Fruit fly (Drosophila melanogaster) whole organism, prepupa: Measurements from ENCODE around the gene CG4362.
A peak's percentile ranks its signal among the peaks of the same experiment; 100 is the strongest.

Source experiments
- CG10631 ChIP-seq: fragments of 200-800 bp; sonication (Bioruptor generic); optimal IDR thresholded peaks from 2 replicates; lab custom pipeline; 2016; ENCODE audit warnings: missing biosample characterization, missing genetic modification characterization
- CG11294 ChIP-seq: fragments of 200-800 bp; sonication (Bioruptor generic); IDR thresholded peaks from 2 replicates; pipeline ENCODE4 v1.3.6; 2022; ENCODE audit warnings: missing biosample characterization, missing genetic modification characterization
- CG11762 ChIP-seq: fragments of 200-800 bp; sonication (Bioruptor generic); optimal IDR thresholded peaks from 3 replicates; lab custom pipeline; 2016; ENCODE audit warnings: missing biosample characterization, missing genetic modification characterization; ENCODE audit not compliant: insufficient read depth
- CG1621 ChIP-seq: fragments of 200-800 bp; sonication (Bioruptor generic); optimal IDR thresholded peaks from 3 replicates; lab custom pipeline; 2018; ENCODE audit warnings: missing biosample characterization, mild to moderate bottlenecking, missing genetic modification characterization
- CG16779 ChIP-seq: fragments of 200-800 bp; sonication (Bioruptor generic); optimal IDR thresholded peaks from 3 replicates; lab custom pipeline; 2017; ENCODE audit warnings: missing biosample characterization, mild to moderate bottlenecking, missing genetic modification characterization
- CG3032 ChIP-seq: fragments of 200-800 bp; optimal IDR thresholded peaks from 2 replicates; lab custom pipeline; 2019; ENCODE audit warnings: missing biosample characterization, mild to moderate bottlenecking, missing genetic modification characterization, moderate library complexity
- CG31627 ChIP-seq: fragments of 200-800 bp; sonication (Bioruptor generic); optimal IDR thresholded peaks from 3 replicates; lab custom pipeline; 2016; ENCODE audit warnings: missing biosample characterization, missing genetic modification characterization
- CG4318 ChIP-seq: fragments of 200-800 bp; sonication (Bioruptor generic); optimal IDR thresholded peaks from 3 replicates; lab custom pipeline; 2017; ENCODE audit warnings: missing biosample characterization, mild to moderate bottlenecking, missing genetic modification characterization
- CG7368 ChIP-seq: fragments of 200-800 bp; sonication (Bioruptor generic); optimal IDR thresholded peaks from 3 replicates; lab custom pipeline; 2016; ENCODE audit warnings: missing biosample characterization, missing genetic modification characterization
- CG8632 ChIP-seq: fragments of 200-800 bp; sonication (Bioruptor generic); optimal IDR thresholded peaks from 3 replicates; lab custom pipeline; 2016; ENCODE audit warnings: missing biosample characterization, missing genetic modification characterization
- Eip75B ChIP-seq: fragments of 200-800 bp; sonication (Bioruptor generic); optimal IDR thresholded peaks from 3 replicates; lab custom pipeline; 2016; ENCODE audit warnings: missing biosample characterization, missing genetic modification characterization
- Eip78C ChIP-seq: fragments of 200-800 bp; sonication (Bioruptor generic); peaks from one replicate; lab custom pipeline; 2016; ENCODE audit warnings: missing biosample characterization, missing genetic modification characterization
- Ets21C ChIP-seq: fragments of 200-800 bp; sonication (Bioruptor generic); optimal IDR thresholded peaks from 3 replicates; lab custom pipeline; 2016; ENCODE audit warnings: missing biosample characterization, missing genetic modification characterization
- Ets96B ChIP-seq: fragments of 200-800 bp; optimal IDR thresholded peaks from 2 replicates; lab custom pipeline; 2019; ENCODE audit warnings: missing biosample characterization, mild to moderate bottlenecking, missing genetic modification characterization, moderate library complexity
- Gug ChIP-seq: fragments of 200-800 bp; sonication (Bioruptor generic); IDR thresholded peaks from 2 replicates; pipeline ENCODE4 v1.3.6; 2022; ENCODE audit warnings: missing biosample characterization, missing genetic modification characterization
- Hr38 ChIP-seq: sonication (Bioruptor generic); optimal IDR thresholded peaks from 2 replicates; lab custom pipeline; 2016; ENCODE audit warnings: missing biosample characterization, missing genetic modification characterization
- Hr39 ChIP-seq: fragments of 200-800 bp; sonication (Bioruptor generic); optimal IDR thresholded peaks from 2 replicates; lab custom pipeline; 2016; ENCODE audit warnings: missing biosample characterization, missing genetic modification characterization
- Hr4 ChIP-seq: fragments of 200-800 bp; sonication (Bioruptor generic); optimal IDR thresholded peaks from 3 replicates; lab custom pipeline; 2016; ENCODE audit warnings: missing biosample characterization, missing genetic modification characterization
- Lpt ChIP-seq: fragments of 200-800 bp; sonication (Bioruptor generic); optimal IDR thresholded peaks from 3 replicates; lab custom pipeline; 2016; ENCODE audit warnings: missing biosample characterization, missing genetic modification characterization
- Met ChIP-seq: fragments of 200-800 bp; sonication (Bioruptor generic); optimal IDR thresholded peaks from 3 replicates; lab custom pipeline; 2016; ENCODE audit warnings: missing biosample characterization, missing genetic modification characterization
- Sox102F ChIP-seq: fragments of 200-800 bp; sonication (Bioruptor generic); optimal IDR thresholded peaks from 2 replicates; lab custom pipeline; 2016; ENCODE audit warnings: missing biosample characterization, mild to moderate bottlenecking, missing genetic modification characterization
- cyc ChIP-seq: fragments of 200-800 bp; sonication (Bioruptor generic); optimal IDR thresholded peaks from 3 replicates; lab custom pipeline; 2016; ENCODE audit warnings: missing biosample characterization, missing genetic modification characterization
- fd59A ChIP-seq: fragments of 200-800 bp; sonication (Bioruptor generic); optimal IDR thresholded peaks from 2 replicates; lab custom pipeline; 2017; ENCODE audit warnings: missing biosample characterization, mild to moderate bottlenecking, missing genetic modification characterization, missing genetic modification reagents
- fkh ChIP-seq: fragments of 200-800 bp; sonication (Bioruptor generic); optimal IDR thresholded peaks from 3 replicates; lab custom pipeline; 2017; ENCODE audit warnings: missing biosample characterization, mild to moderate bottlenecking, missing genetic modification characterization, moderate library complexity
- lz ChIP-seq: fragments of 200-800 bp; sonication (Bioruptor generic); optimal IDR thresholded peaks from 3 replicates; lab custom pipeline; 2016; ENCODE audit warnings: missing biosample characterization, missing genetic modification characterization
- net ChIP-seq: fragments of 200-800 bp; sonication (Bioruptor generic); optimal IDR thresholded peaks from 3 replicates; lab custom pipeline; 2016; ENCODE audit warnings: missing biosample characterization, missing genetic modification characterization
- salr ChIP-seq, 2 experiments: fragments of 200-800 bp; sonication (Bioruptor generic); optimal IDR thresholded peaks; 3 replicates each; lab custom pipeline; 2016 to 2018; ENCODE audit warnings: missing biosample characterization in 2 of 2, missing genetic modification characterization in 2 of 2, mild to moderate bottlenecking in 1 of 2
- spab ChIP-seq: fragments of 200-800 bp; sonication (Bioruptor generic); optimal IDR thresholded peaks from 2 replicates; lab custom pipeline; 2017; ENCODE audit warnings: missing biosample characterization, mild to moderate bottlenecking, missing genetic modification characterization, missing genetic modification reagents
- ss ChIP-seq, 2 experiments: fragments of 200-800 bp; sonication (Bioruptor generic); optimal IDR thresholded peaks; 2 replicates in 1 of 2; 3 replicates in 1 of 2; lab custom pipeline; 2017 to 2018; ENCODE audit warnings: mild to moderate bottlenecking in 2 of 2, missing biosample characterization in 2 of 2, missing genetic modification characterization in 2 of 2, moderate library complexity in 1 of 2
- svp ChIP-seq: fragments of 200-800 bp; sonication (Bioruptor generic); peaks from one replicate; lab custom pipeline; 2016; ENCODE audit warnings: missing biosample characterization, missing genetic modification characterization

The CG4362 gene

DNA sequence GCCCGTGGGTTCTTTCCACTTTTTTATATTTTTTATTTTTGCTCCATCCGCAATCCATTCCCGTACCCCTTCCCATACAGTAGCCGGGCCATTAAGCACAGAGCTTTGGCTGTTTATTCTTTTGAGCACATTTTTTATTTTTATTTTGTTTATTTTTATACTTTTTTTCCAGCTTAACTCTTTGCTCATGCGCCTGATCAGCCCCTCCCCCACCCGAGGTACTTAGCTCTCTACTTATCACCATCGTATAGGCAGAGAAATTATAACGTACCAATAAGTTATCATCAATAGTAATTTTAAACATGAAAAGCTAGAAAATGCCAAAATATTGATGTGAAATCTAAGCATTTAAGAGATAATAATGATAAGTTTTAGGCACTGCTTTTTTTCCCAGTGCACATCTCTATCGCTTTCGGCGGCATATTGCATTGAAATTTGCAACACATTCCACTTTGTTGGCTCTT, 26.8 kb downstream of the CG4362 start (continued):
- TF ChIP-seq Sox102F (GFP tag; lab: Kevin White, UChicago) (peak; percentile 34), Met (GFP tag; lab: Kevin White, UChicago) (peak; percentile 19), CG11762 (GFP tag; lab: Kevin White, UChicago) (peak; percentile 31), net (GFP tag; lab: Kevin White, UChicago) (peak; percentile 62), fd59A (GFP tag; lab: Kevin White, UChicago) (no peak), CG3032 (tag; lab: Kevin White, UChicago) (peak; percentile 23), Lpt (GFP tag; lab: Kevin White, UChicago) (peak; percentile 39), CG31627 (GFP tag; lab: Kevin White, UChicago) (no peak), Ets21C (GFP tag; lab: Kevin White, UChicago) (no peak), CG10631 (GFP tag; lab: Kevin White, UChicago) (peak; percentile 59), fkh (GFP tag; lab: Kevin White, UChicago) (no peak)
- TF ChIP-seq, all 60 proteins: peak for 39

DNA sequence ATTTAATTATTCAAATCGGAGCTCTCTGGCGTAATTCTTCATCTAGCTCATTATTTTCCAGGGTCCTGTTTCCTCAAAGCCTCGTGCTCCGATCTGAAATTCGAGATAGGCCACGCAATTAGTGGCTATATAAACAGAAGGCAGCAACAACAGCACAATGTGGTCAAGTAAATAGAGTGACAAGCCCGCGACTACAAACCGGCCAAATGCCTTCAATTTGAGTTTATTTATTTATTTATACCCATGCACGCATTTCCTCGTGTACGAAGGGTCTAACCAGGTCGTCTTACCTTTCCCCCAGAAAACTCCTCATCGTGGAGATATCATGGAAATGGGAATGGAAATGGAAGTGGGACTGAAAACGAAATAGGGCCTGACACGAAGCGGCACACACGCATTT, 30.6 kb downstream of the CG4362 start:
- TF ChIP-seq CG7368 (GFP tag; lab: Kevin White, UChicago) (no peak), CG31627 (GFP tag; lab: Kevin White, UChicago) (no peak), Eip78C (GFP tag; lab: Kevin White, UChicago) (no peak), CG11762 (GFP tag; lab: Kevin White, UChicago) (no peak), ss (GFP tag; optimal IDR thresholded peaks at IDR 0.05; lab: Kevin White, UChicago) (peak in 1 of 2 experiments; percentile 85), fkh (GFP tag; lab: Kevin White, UChicago) (peak; percentile 74), Eip75B (no peak), Lpt (GFP tag; lab: Kevin White, UChicago) (no peak), Hr38 (no peak), spab (no peak), Hr4 (GFP tag; lab: Kevin White, UChicago) (no peak), lz (no peak), svp (no peak)
- TF ChIP-seq, all 60 proteins: peak for 2

DNA sequence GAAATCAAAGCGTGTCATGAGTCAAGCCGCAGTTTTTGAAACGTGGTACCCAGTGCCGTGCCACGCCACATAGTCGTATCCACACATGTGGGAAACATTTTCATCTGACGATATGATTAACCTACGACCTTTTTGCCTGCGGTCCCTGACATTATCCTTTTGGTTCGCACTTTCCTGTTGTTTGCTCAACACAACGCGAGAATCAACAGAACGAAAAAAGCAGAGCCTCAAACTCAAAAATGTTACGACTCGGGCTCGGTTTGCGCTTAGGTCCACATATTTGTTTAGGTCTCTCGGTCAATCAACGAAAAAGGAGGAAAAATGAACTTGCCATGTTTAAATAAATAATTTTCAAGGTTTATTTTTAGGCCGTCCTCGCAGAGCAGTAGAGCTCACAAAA, 31.3 kb downstream of the CG4362 start:
- TF ChIP-seq Gug (GFP tag; lab: Robert Waterston, UW) = no peak
- peak; percentile 56 for TF ChIP-seq svp
- no peak for TF ChIP-seq fd59A (GFP tag; lab: Kevin White, UChicago)
- TF ChIP-seq Hr4 (GFP tag; lab: Kevin White, UChicago) = no peak
- TF ChIP-seq fkh (GFP tag; lab: Kevin White, UChicago) = peak; percentile 86

DNA sequence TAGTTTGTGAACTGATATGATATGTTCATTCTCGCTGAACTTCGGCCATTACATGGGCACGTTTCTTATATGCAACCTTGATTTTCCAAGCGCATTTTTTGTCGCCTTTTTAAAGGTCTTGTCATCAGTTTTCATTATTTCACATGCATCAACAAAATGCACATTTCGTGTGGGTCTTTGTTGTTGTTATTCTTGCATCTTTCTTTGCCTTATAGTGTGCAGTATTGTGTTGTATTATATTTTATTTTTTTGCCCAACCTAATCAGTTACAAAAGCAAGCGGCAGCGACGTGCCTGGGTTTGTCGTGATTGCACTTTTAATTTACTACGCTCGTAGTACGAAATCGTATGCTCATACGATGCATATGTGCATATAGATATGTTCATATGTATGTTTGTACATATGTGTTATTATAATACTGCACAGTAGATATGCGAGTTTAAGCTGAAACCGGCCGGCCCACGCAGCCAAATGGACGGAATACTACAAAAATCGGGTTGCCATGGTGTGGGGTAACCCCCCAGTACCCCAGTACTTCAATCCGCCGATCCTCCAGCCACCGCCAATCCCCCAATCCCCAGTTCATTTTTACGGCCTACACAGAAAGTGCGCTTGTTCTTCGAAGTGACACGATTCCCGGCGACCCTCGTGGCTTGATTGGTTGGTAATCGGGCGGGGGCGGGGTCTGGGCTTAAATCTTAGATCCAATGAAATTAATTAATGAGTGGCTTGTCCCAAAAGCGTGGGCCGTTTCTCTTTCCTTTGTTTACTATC, 32.6 kb downstream of the CG4362 start:
- TF ChIP-seq Hr39 (GFP tag; lab: Kevin White, UChicago) (no peak), CG1621 (no peak), Ets96B (tag; lab: Kevin White, UChicago) (no peak), salr (GFP tag; optimal IDR thresholded peaks at IDR 0.05; lab: Kevin White, UChicago) (no peak), CG16779 (tag; lab: Kevin White, UChicago) (no peak)

DNA sequence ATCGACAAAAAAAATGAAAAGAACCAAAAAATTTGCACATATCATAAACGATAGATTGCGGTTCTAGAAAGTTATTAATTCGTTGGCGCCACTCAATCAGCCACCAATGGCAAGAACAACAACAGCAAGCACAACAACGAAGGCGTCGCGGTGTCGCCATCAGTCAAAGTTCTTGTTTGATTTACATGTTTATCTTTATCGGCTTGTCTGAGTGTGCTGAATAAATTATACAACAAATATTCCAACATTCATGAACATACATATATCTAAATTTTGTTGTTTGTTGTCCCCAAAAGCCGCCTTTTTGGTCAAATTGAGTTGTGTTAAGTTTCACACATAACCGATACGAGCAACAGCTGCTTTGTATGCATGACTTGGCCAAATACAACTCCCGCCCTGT, 33.8 kb downstream of the CG4362 start:
- TF ChIP-seq CG8632 (GFP tag; lab: Kevin White, UChicago) (no peak), fkh (GFP tag; lab: Kevin White, UChicago) (peak; percentile 68), CG11294 (GFP tag; lab: Robert Waterston, UW) (no peak), CG4318 (GFP tag; lab: Kevin White, UChicago) (no peak), svp (no peak), cyc (GFP tag; lab: Kevin White, UChicago) (no peak)
